Fruit fly (Drosophila melanogaster): ENCODE results near the gene CG9121.
A peak's percentile ranks its signal among the peaks of the same experiment; 100 is the strongest.

The CG9121 gene

dm6 chr2L:5010784-5011260 lies 40.0 kb downstream of the CG9121 start, which contains the start of the genes CG31917, Tfb5 and SelT (continued):
- peak; percentile 47 for TF ChIP-seq ind (GFP tag; optimal IDR thresholded peaks at IDR 0.05)
- no peak for TF ChIP-seq CG10147 (GFP tag; optimal IDR thresholded peaks at IDR 0.05)
- TF ChIP-seq CG17612 (GFP tag; IDR thresholded peaks at IDR 0.05) = no peak
- TF ChIP-seq CG3065 (GFP tag; optimal IDR thresholded peaks at IDR 0.05) = no peak
- no peak for TF ChIP-seq CG13296 (GFP tag; optimal IDR thresholded peaks at IDR 0.05)
- TF ChIP-seq Fer2 (tag; optimal IDR thresholded peaks at IDR 0.05) = peak; percentile 17
- peak; percentile 58; the same call in 1 of the 3 replicates for TF ChIP-seq hb (GFP tag; IDR thresholded peaks at IDR 0.05; ENCODE audit: partially characterized antibody)
- no peak for TF ChIP-seq crp (GFP tag; optimal IDR thresholded peaks at IDR 0.05)
- TF ChIP-seq ewg (GFP tag; optimal IDR thresholded peaks at IDR 0.05) = peak; percentile 36
- peak; percentile 55 for TF ChIP-seq CG1602 (GFP tag; optimal IDR thresholded peaks at IDR 0.05)
- TF ChIP-seq Spps (tag; optimal IDR thresholded peaks at IDR 0.05) = peak; percentile 3
- TF ChIP-seq CG10959 (GFP tag; IDR thresholded peaks at IDR 0.05) = no peak
- TF ChIP-seq crol (GFP tag; IDR thresholded peaks at IDR 0.05) = no peak
- TF ChIP-seq CG7786 (GFP tag; optimal IDR thresholded peaks at IDR 0.05) = peak; percentile 39
- peak; percentile 82 for TF ChIP-seq CG12391 (tag; optimal IDR thresholded peaks at IDR 0.05)
- TF ChIP-seq Poxn (GFP tag; IDR thresholded peaks at IDR 0.05) = no peak
- TF ChIP-seq gem (tag; optimal IDR thresholded peaks at IDR 0.05) = no peak
- TF ChIP-seq CG6654 (GFP tag; optimal IDR thresholded peaks at IDR 0.05) = no peak
- peak; percentile 71 for TF ChIP-seq slbo (GFP tag; IDR thresholded peaks at IDR 0.05)
- TF ChIP-seq Side (GFP tag; optimal IDR thresholded peaks at IDR 0.05) = no peak
- peak; percentile 68 for TF ChIP-seq unpg (GFP tag; optimal IDR thresholded peaks at IDR 0.05)
- TF ChIP-seq CG14441 (GFP tag; IDR thresholded peaks at IDR 0.05) = no peak
- no peak for TF ChIP-seq caup (GFP tag; optimal IDR thresholded peaks at IDR 0.05; ENCODE audit: severe bottlenecking)
- TF ChIP-seq sug (tag; optimal IDR thresholded peaks at IDR 0.05) = no peak
- TF ChIP-seq CG17802 (tag; optimal IDR thresholded peaks at IDR 0.05) = peak; percentile 36
- no peak for TF ChIP-seq scrt (GFP tag; optimal IDR thresholded peaks at IDR 0.05)
- no peak for TF ChIP-seq bigmax (GFP tag; optimal IDR thresholded peaks at IDR 0.05)
- peak; percentile 69 for TF ChIP-seq vnd (GFP tag; IDR thresholded peaks at IDR 0.05; ENCODE audit: partially characterized antibody)
- peak; percentile 65 for TF ChIP-seq hbn (GFP tag; IDR thresholded peaks at IDR 0.05; ENCODE audit: partially characterized antibody)
- TF ChIP-seq luna (GFP tag; optimal IDR thresholded peaks at IDR 0.05) = no peak
- TF ChIP-seq chm (GFP tag; IDR thresholded peaks at IDR 0.05) = no peak
- peak; percentile 56; the same call in 1 of the 2 replicates for TF ChIP-seq Ptx1 (GFP tag; IDR thresholded peaks at IDR 0.05)
- TF ChIP-seq run (tag; optimal IDR thresholded peaks at IDR 0.05) = no peak
- TF ChIP-seq CG7987 (GFP tag; optimal IDR thresholded peaks at IDR 0.05) = no peak
- peak; percentile 56 for TF ChIP-seq CG33557 (GFP tag; optimal IDR thresholded peaks at IDR 0.05)
- no peak for TF ChIP-seq CG10565 (GFP tag; optimal IDR thresholded peaks at IDR 0.05)
- TF ChIP-seq chn (GFP tag; optimal IDR thresholded peaks at IDR 0.05) = peak; percentile 9
- no peak for TF ChIP-seq CG12769 (tag; optimal IDR thresholded peaks at IDR 0.05)
- TF ChIP-seq CG32772 (GFP tag; IDR thresholded peaks at IDR 0.05) = no peak
- TF ChIP-seq CG2129 (GFP tag; IDR thresholded peaks at IDR 0.05; ENCODE audit: partially characterized antibody) = peak; percentile 60
- peak; percentile 8 for TF ChIP-seq cato (GFP tag; optimal IDR thresholded peaks at IDR 0.05; ENCODE audit: borderline replicate concordance)
- peak; percentile 70 for TF ChIP-seq phol (tag; optimal IDR thresholded peaks at IDR 0.05)
- no peak for TF ChIP-seq CG17568 (GFP tag; optimal IDR thresholded peaks at IDR 0.05)
- no peak for TF ChIP-seq gsb (GFP tag; IDR thresholded peaks at IDR 0.05)
- TF ChIP-seq Ravus (GFP tag; IDR thresholded peaks at IDR 0.05) = no peak
- no peak for TF ChIP-seq Tbp (GFP tag; optimal IDR thresholded peaks at IDR 0.05)
- TF ChIP-seq CG3281 (GFP tag; optimal IDR thresholded peaks at IDR 0.05) = no peak
- TF ChIP-seq CG12942 (GFP tag; optimal IDR thresholded peaks at IDR 0.05) = peak; percentile 59
- no peak for TF ChIP-seq CG5953 (GFP tag; IDR thresholded peaks at IDR 0.05)
- TF ChIP-seq CG4730 (GFP tag; IDR thresholded peaks at IDR 0.05) = no peak

All from whole organism, embryonic.